2 fruit fly cellular contexts compared by ENCODE assay signal in genomic region chr3R:30472331-30472730, dm6.
TF ChIP-seq lines count a peak whose summit lies in the region.

No protein-coding gene starts in this region.

- TF ChIP-seq CTCF in whole organism, embryonic (GFP tag; optimal IDR thresholded peaks at IDR 0.05; lab: Kevin White, UChicago): no peak

TF ChIP-seq in whole organism, embryonic, 481 proteins besides CTCF, POLR2A, EP300 and RAD21:
- TF ChIP-seq CG16815 (GFP tag; optimal IDR thresholded peaks at IDR 0.05; lab: Kevin White, UChicago) (no peak), chinmo (GFP tag; IDR thresholded peaks at IDR 0.05; lab: Robert Waterston, UW; ENCODE audit: partially characterized antibody) (0 out of 4 replicates have a peak, but pooled peaks have one; percentile 31), Bteb2 (GFP tag; optimal IDR thresholded peaks at IDR 0.05; lab: Kevin White, UChicago) (no peak), CG11695 (GFP tag; IDR thresholded peaks at IDR 0.05; lab: Robert Waterston, UW) (no peak), Med (GFP tag; lab: Kevin White, UChicago) (no peak), CG2199 (GFP tag; IDR thresholded peaks at IDR 0.05; lab: Robert Waterston, UW) (no peak), slp2 (GFP tag; optimal IDR thresholded peaks at IDR 0.05; lab: Kevin White, UChicago) (no peak), CG12104 (GFP tag; optimal IDR thresholded peaks at IDR 0.05; lab: Kevin White, UChicago) (no peak), Blimp-1 (GFP tag; optimal IDR thresholded peaks at IDR 0.05; lab: Kevin White, UChicago) (peak; percentile 46), Six4 (GFP tag; optimal IDR thresholded peaks at IDR 0.05; lab: Kevin White, UChicago) (no peak), pb (GFP tag; optimal IDR thresholded peaks at IDR 0.05; lab: Kevin White, UChicago) (no peak), CG12769 (tag; optimal IDR thresholded peaks at IDR 0.05; lab: Kevin White, UChicago) (peak; percentile 50), wdn (GFP tag; IDR thresholded peaks at IDR 0.05; lab: Robert Waterston, UW) (no peak), Dp (GFP tag; optimal IDR thresholded peaks at IDR 0.05; lab: Kevin White, UChicago) (no peak), eyg (GFP tag; optimal IDR thresholded peaks at IDR 0.05; lab: Kevin White, UChicago) (no peak), Awh (GFP tag; IDR thresholded peaks at IDR 0.05; lab: Robert Waterston, UW) (peak; percentile 12; the same call in 1 of the 2 replicates), CG12299 (tag; optimal IDR thresholded peaks at IDR 0.05; lab: Kevin White, UChicago) (no peak), CG18764 (GFP tag; optimal IDR thresholded peaks at IDR 0.05; lab: Kevin White, UChicago) (no peak), Mrtf (GFP tag; IDR thresholded peaks at IDR 0.05; lab: Robert Waterston, UW) (no peak), CG8765 (GFP tag; IDR thresholded peaks at IDR 0.05; lab: Robert Waterston, UW) (no peak), jing (GFP tag; optimal IDR thresholded peaks at IDR 0.05; lab: Kevin White, UChicago) (no peak), Antp (GFP tag; optimal IDR thresholded peaks at IDR 0.05; lab: Kevin White, UChicago) (no peak), CG12219 (GFP tag; optimal IDR thresholded peaks at IDR 0.05; lab: Kevin White, UChicago) (no peak), Dll (GFP tag; IDR thresholded peaks at IDR 0.05; lab: Robert Waterston, UW; ENCODE audit: partially characterized antibody) (no peak), HLH3B (GFP tag; IDR thresholded peaks at IDR 0.05; lab: Robert Waterston, UW) (no peak), abd-A (tag; optimal IDR thresholded peaks at IDR 0.05; lab: Kevin White, UChicago) (peak; percentile 81), trh (GFP tag; optimal IDR thresholded peaks at IDR 0.05; lab: Kevin White, UChicago) (no peak), CG8281 (tag; optimal IDR thresholded peaks at IDR 0.05; lab: Kevin White, UChicago) (no peak), usp (GFP tag; optimal IDR thresholded peaks at IDR 0.05; lab: Kevin White, UChicago) (no peak), D19B (GFP tag; optimal IDR thresholded peaks at IDR 0.05; lab: Kevin White, UChicago) (no peak), sr (GFP tag; IDR thresholded peaks at IDR 0.05; lab: Robert Waterston, UW) (no peak), CG8944 (GFP tag; optimal IDR thresholded peaks at IDR 0.05; lab: Kevin White, UChicago) (no peak), z (GFP tag; IDR thresholded peaks at IDR 0.05; lab: Robert Waterston, UW) (no peak), chn (GFP tag; optimal IDR thresholded peaks at IDR 0.05; lab: Kevin White, UChicago) (no peak), sens-2 (GFP tag; IDR thresholded peaks at IDR 0.05; lab: Robert Waterston, UW) (no peak), CG13123 (GFP tag; optimal IDR thresholded peaks at IDR 0.05; lab: Kevin White, UChicago) (no peak), CG4404 (GFP tag; IDR thresholded peaks at IDR 0.05; lab: Robert Waterston, UW) (no peak), CG8359 (GFP tag; optimal IDR thresholded peaks at IDR 0.05; lab: Kevin White, UChicago; ENCODE audit: borderline replicate concordance) (no peak), CG13287 (GFP tag; IDR thresholded peaks at IDR 0.05; lab: Robert Waterston, UW; ENCODE audit: partially characterized antibody) (no peak), kni (GFP tag; optimal IDR thresholded peaks at IDR 0.05; lab: Kevin White, UChicago) (peak; percentile 62), CG10321 (GFP tag; IDR thresholded peaks at IDR 0.05; lab: Robert Waterston, UW) (no peak), disco-r (GFP tag; optimal IDR thresholded peaks at IDR 0.05; lab: Kevin White, UChicago) (no peak), Abd-B (GFP tag; optimal IDR thresholded peaks at IDR 0.05; lab: Kevin White, UChicago) (no peak), Sox100B (GFP tag; optimal IDR thresholded peaks at IDR 0.05; lab: Kevin White, UChicago) (no peak)

TF ChIP-seq in whole organism, pupa, 21 proteins besides CTCF, POLR2A, EP300 and RAD21:
- peak; percentile 59 for TF ChIP-seq EcR (GFP tag; optimal IDR thresholded peaks at IDR 0.05; lab: Kevin White, UChicago)
- TF ChIP-seq CG12605 (GFP tag; IDR thresholded peaks at IDR 0.05; lab: Robert Waterston, UW): no peak
